Fruit fly (Drosophila melanogaster): ENCODE measurements around the gene CG4297.

DNA sequence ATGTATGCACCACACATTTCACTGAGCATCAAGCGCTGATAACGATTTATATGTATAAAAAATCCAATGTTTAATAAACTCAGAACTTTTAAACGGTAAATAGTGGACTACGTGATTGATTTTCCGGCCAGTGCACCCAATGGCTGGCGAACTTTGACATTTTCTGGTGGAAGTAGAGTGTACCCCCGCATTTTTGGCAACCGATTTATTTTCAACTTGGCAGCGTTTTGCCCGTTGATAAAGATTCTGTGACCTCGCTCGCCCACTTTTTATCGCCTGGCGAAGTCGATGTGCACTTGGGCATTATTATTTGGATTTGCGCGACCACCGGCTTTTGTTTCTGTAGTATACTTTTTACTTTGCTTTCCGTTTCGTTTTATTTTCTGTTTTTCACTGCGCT is 58.1 kb downstream of the CG4297 start:
- TF ChIP-seq OdsH (GFP tag; optimal IDR thresholded peaks at IDR 0.05) (no peak), topi (GFP tag; optimal IDR thresholded peaks at IDR 0.05) (no peak), CG34406 (GFP tag; optimal IDR thresholded peaks at IDR 0.05) (no peak), pdm3 (GFP tag; optimal IDR thresholded peaks at IDR 0.05) (no peak), CG10669 (GFP tag; optimal IDR thresholded peaks at IDR 0.05) (no peak), CG32006 (GFP tag; optimal IDR thresholded peaks at IDR 0.05) (no peak), achi (GFP tag; optimal IDR thresholded peaks at IDR 0.05) (no peak), CG4318 (GFP tag; optimal IDR thresholded peaks at IDR 0.05) (no peak)

Measured in whole organism, prepupa.